Fruit fly (Drosophila melanogaster): ENCODE measurements around the gene Surf4.

Gene Surf4

dm6 chr3R:15369742-15370141, 23.8 kb upstream of the Surf4 start, which contains the start of gene CG14868:
Gene CG14868, minus strand, starts transcription at chr3R:15369945.
- TF ChIP-seq ci (GFP tag; IDR thresholded peaks at IDR 0.05) (no peak), MESR4 (GFP tag; optimal IDR thresholded peaks at IDR 0.05) (peak; percentile 44), unc-4 (GFP tag; IDR thresholded peaks at IDR 0.05; ENCODE audit: partially characterized antibody) (0 out of 2 replicates have a peak, but pooled peaks have one; percentile 30), onecut (GFP tag; IDR thresholded peaks at IDR 0.05) (peak; percentile 48), CG4854 (GFP tag; optimal IDR thresholded peaks at IDR 0.05) (no peak), CG17912 (GFP tag; optimal IDR thresholded peaks at IDR 0.05) (no peak), CG10543 (GFP tag; optimal IDR thresholded peaks at IDR 0.05) (no peak), CG13894 (tag; optimal IDR thresholded peaks at IDR 0.05) (no peak), ewg (GFP tag; optimal IDR thresholded peaks at IDR 0.05) (peak; percentile 91), HLH54F (GFP tag; optimal IDR thresholded peaks at IDR 0.05) (no peak), grn (GFP tag; optimal IDR thresholded peaks at IDR 0.05) (no peak), CG17829 (tag; optimal IDR thresholded peaks at IDR 0.05) (no peak), dan (GFP tag; IDR thresholded peaks at IDR 0.05) (no peak), Gsc (GFP tag; IDR thresholded peaks at IDR 0.05) (no peak), CG32532 (GFP tag; IDR thresholded peaks at IDR 0.05) (no peak), Doc2 (GFP tag; IDR thresholded peaks at IDR 0.05) (no peak), CG15269 (tag; optimal IDR thresholded peaks at IDR 0.05) (no peak), CG6683 (GFP tag; optimal IDR thresholded peaks at IDR 0.05) (no peak), CG10431 (GFP tag; optimal IDR thresholded peaks at IDR 0.05) (no peak), MBD-R2 (GFP tag; IDR thresholded peaks at IDR 0.05) (0 out of 2 replicates have a peak, but pooled peaks have one; percentile 11), CG7928 (GFP tag; optimal IDR thresholded peaks at IDR 0.05) (no peak), peb (GFP tag; IDR thresholded peaks at IDR 0.05) (no peak), CG4707 (GFP tag; optimal IDR thresholded peaks at IDR 0.05) (no peak), bab2 (GFP tag; optimal IDR thresholded peaks at IDR 0.05) (no peak), CG43689 (GFP tag; IDR thresholded peaks at IDR 0.05) (no peak), ken (GFP tag; IDR thresholded peaks at IDR 0.05) (no peak), CG4328 (GFP tag; optimal IDR thresholded peaks at IDR 0.05) (no peak), gcm2 (GFP tag; optimal IDR thresholded peaks at IDR 0.05) (no peak), CG8765 (GFP tag; IDR thresholded peaks at IDR 0.05) (no peak), Atf3 (GFP tag; optimal IDR thresholded peaks at IDR 0.05) (no peak), zfh2 (GFP tag; optimal IDR thresholded peaks at IDR 0.05) (no peak), Xbp1 (GFP tag; optimal IDR thresholded peaks at IDR 0.05) (no peak)

DNA sequence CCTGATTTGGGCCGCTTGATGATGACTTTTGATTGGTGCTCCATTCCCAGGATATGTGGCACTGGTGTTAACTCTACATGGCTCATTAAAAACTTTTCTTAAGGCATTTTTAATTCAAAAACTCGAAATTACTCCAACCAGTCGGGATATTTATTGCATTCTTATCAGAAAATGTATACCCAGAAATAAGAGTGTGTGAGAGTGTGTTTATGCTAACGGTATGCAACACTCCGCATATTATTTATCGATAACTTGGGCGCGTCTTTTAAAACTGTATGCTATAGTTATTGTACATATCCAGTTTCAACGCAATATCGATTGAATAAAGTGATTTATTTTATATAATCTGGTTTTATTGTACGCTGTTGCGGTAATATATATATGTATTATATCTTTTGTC, 21.5 kb upstream of the Surf4 start, which contains the start of gene CG34404:
CG34404 (minus strand) TSS at position 189 of the 400 bp plus-strand sequence.
- TF ChIP-seq CG18476 (GFP tag; optimal IDR thresholded peaks at IDR 0.05) (no peak), gem (tag; optimal IDR thresholded peaks at IDR 0.05) (no peak), Mrtf (GFP tag; IDR thresholded peaks at IDR 0.05) (no peak), Med (GFP tag) (peak; percentile 66), MESR4 (GFP tag; optimal IDR thresholded peaks at IDR 0.05) (peak; percentile 38), CG31224 (GFP tag; IDR thresholded peaks at IDR 0.05) (no peak), CG4282 (GFP tag; optimal IDR thresholded peaks at IDR 0.05) (no peak), CG7928 (GFP tag; optimal IDR thresholded peaks at IDR 0.05) (no peak), CG32767 (GFP tag; IDR thresholded peaks at IDR 0.05) (peak; percentile 75), CG10267 (tag; optimal IDR thresholded peaks at IDR 0.05) (peak; percentile 93), CG8281 (tag; optimal IDR thresholded peaks at IDR 0.05) (no peak), CG12391 (tag; optimal IDR thresholded peaks at IDR 0.05) (no peak), gsb-n (tag; optimal IDR thresholded peaks at IDR 0.05) (no peak), pzg (GFP tag; optimal IDR thresholded peaks at IDR 0.05) (peak; percentile 46), tap (tag; optimal IDR thresholded peaks at IDR 0.05) (no peak), HLH54F (GFP tag; optimal IDR thresholded peaks at IDR 0.05) (no peak), CG42726 (GFP tag; IDR thresholded peaks at IDR 0.05; ENCODE audit: partially characterized antibody) (no peak), sens (GFP tag) (peak; percentile 62), CG7372 (GFP tag; IDR thresholded peaks at IDR 0.05) (no peak), HLH4C (GFP tag; IDR thresholded peaks at IDR 0.05; ENCODE audit: partially characterized antibody) (peak; percentile 42; the same call in 1 of the 3 replicates), ken (GFP tag; IDR thresholded peaks at IDR 0.05) (0 out of 3 replicates have a peak, but pooled peaks have one; percentile 25), CG14667 (GFP tag; IDR thresholded peaks at IDR 0.05) (no peak), C15 (GFP tag; IDR thresholded peaks at IDR 0.05) (no peak), Neu2 (GFP tag; optimal IDR thresholded peaks at IDR 0.05; ENCODE audit: borderline replicate concordance) (no peak)
